Worm (Caenorhabditis elegans) whole organism, L4 larva: ENCODE measurements around the gene C06B3.7.

ENCODE experiments used
- ama-1 ChIP-seq: fragments of 150-350 bp; optimal IDR thresholded peaks from 2 replicates; lab custom pipeline; 2014; ENCODE audit warnings: inconsistent platforms, mixed read lengths
- ces-1 ChIP-seq: fragments of 150-350 bp; sonication (generic microtip); optimal IDR thresholded peaks from 4 replicates; lab custom pipeline; 2014; ENCODE audit warnings: missing biosample characterization, missing genetic modification reagents, missing genetic modification characterization
- cey-2 ChIP-seq: sonication (generic microtip); optimal IDR thresholded peaks from 3 replicates; lab custom pipeline; 2017; ENCODE audit warnings: missing genetic modification characterization, mild to moderate bottlenecking, missing compliant biosample characterization, antibody characterized with exemption, borderline replicate concordance; ENCODE audit not compliant: insufficient read depth
- jun-1 ChIP-seq: fragments of 150-350 bp; optimal IDR thresholded peaks from 2 replicates; lab custom pipeline; 2014; ENCODE audit warnings: missing biosample characterization, missing genetic modification reagents, missing genetic modification characterization
- lin-38 ChIP-seq: fragments of 200-800 bp; sonication (Bioruptor generic); IDR thresholded peaks from 2 replicates; pipeline ENCODE4 v1.3.6; 2022; ENCODE audit warnings: missing genetic modification reagents, missing genetic modification characterization, missing compliant biosample characterization
- lsy-2 ChIP-seq, 2 experiments: fragments of 150-350 bp in 1 of 2; sonication (generic microtip) in 1 of 2; optimal IDR thresholded peaks; 2 replicates each; lab custom pipeline; 2014 to 2017; ENCODE audit warnings: missing biosample characterization in 2 of 2, missing genetic modification characterization in 2 of 2
- mes-2 ChIP-seq: sonication (generic microtip); optimal IDR thresholded peaks from 2 replicates; lab custom pipeline; 2016; ENCODE audit warnings: missing genotype, mild to moderate bottlenecking, missing genetic modification characterization, missing compliant biosample characterization; ENCODE audit not compliant: poor library complexity, severe bottlenecking
- pqm-1 ChIP-seq: sonication (generic microtip); optimal IDR thresholded peaks from 2 replicates; lab custom pipeline; 2017; ENCODE audit warnings: missing biosample characterization, missing genetic modification characterization

DNA sequence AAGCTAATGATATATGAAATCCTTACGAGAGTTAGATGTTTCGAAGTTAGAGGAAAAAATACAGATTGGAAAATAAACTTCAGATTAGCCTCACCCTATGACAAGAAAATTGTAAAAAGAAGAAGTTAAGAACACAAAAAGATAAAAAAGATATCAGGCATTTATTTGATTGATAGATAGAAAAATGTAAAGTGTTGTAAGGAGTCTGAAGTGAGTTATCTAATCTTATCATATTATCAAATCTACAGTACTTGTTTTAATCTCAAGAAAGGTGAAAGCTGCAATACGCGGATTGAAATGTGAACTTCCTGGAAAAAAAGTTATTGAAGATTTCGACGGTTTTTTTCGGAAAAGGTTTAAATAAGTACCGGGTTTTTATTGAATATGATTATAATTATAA lies 25.9 kb downstream of the C06B3.7 start:
- no peak for TF ChIP-seq mes-2 (tag; lab: Kevin White, UChicago)
- no peak for TF ChIP-seq ama-1 (lab: Kevin White, UChicago)
- TF ChIP-seq lsy-2 (tag; optimal IDR thresholded peaks at IDR 0.05; lab: Kevin White, UChicago) = no peak
- TF ChIP-seq ces-1 (GFP tag; lab: Kevin White, UChicago) = no peak
- no peak for TF ChIP-seq pqm-1 (tag; lab: Kevin White, UChicago)
- no peak for TF ChIP-seq jun-1 (tag; lab: Kevin White, UChicago)
- TF ChIP-seq cey-2 (tag; lab: Kevin White, UChicago) = no peak
- TF ChIP-seq lin-38 = no peak
